Worm (Caenorhabditis elegans) whole organism, L4/young adult: ENCODE measurements around the gene set-11.

Source experiments
- dao-5 ChIP-seq: sonication (generic microtip); optimal IDR thresholded peaks from 2 replicates; lab custom pipeline; 2016; ENCODE audit warnings: missing genotype, missing genetic modification characterization, moderate library complexity, missing compliant biosample characterization
- him-1 ChIP-seq: sonication (generic microtip); optimal IDR thresholded peaks from 2 replicates; lab custom pipeline; 2016; ENCODE audit warnings: missing genotype, missing genetic modification reagents, missing genetic modification characterization, missing compliant biosample characterization

DNA sequence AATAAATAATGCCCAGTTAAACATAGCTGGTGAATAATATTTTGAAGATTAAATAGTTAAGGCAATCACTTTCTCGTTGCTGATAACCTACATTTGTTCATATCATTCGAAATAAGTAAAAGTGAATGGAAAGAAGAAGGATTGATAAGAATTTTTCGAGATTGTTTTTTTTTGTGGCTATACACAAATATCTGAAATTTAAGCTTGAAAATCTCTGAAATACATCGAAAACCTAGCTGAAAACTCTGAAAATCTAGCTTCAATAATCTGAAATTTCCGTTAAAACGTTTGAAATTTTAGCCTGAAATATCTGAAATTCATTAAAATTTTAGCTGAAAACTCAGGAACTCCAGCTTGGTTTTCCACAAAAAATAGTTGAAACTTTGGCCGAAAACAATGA lies 47.2 kb upstream of the set-11 start, which contains the start of gene T05A8.6:
- TF ChIP-seq dao-5 (tag; lab: Kevin White, UChicago) (no peak), him-1 (tag; lab: Kevin White, UChicago) (no peak)
